Worm (Caenorhabditis elegans) whole organism, L1 larva: Measurements from ENCODE around the gene C34D10.1.

Source experiments
- ceh-90 ChIP-seq: sonication (generic microtip); optimal IDR thresholded peaks from 2 replicates; lab custom pipeline; 2016; ENCODE audit warnings: missing genetic modification characterization, missing compliant biosample characterization
- ces-1 ChIP-seq: fragments of 150-350 bp; optimal IDR thresholded peaks from 2 replicates; lab custom pipeline; 2014; ENCODE audit warnings: missing biosample characterization, missing genetic modification reagents, missing genetic modification characterization
- nhr-12 ChIP-seq: sonication (generic microtip); optimal IDR thresholded peaks from 2 replicates; lab custom pipeline; 2017; ENCODE audit warnings: missing biosample characterization, missing genetic modification characterization
- ztf-11 ChIP-seq, 2 experiments: sonication (generic microtip); optimal IDR thresholded peaks; 2 replicates each; lab custom pipeline; 2016 to 2017; ENCODE audit warnings: missing genetic modification characterization in 2 of 2, missing biosample characterization in 1 of 2, missing compliant biosample characterization in 1 of 2

ce11 chrX:8018441-8018840 lies 10.8 kb upstream of the C34D10.1 start:
- no peak for TF ChIP-seq ceh-90 (tag; lab: Kevin White, UChicago)
- no peak for TF ChIP-seq nhr-12 (tag; lab: Kevin White, UChicago)
- TF ChIP-seq ces-1 (GFP tag; lab: Kevin White, UChicago) = no peak
- no peak for TF ChIP-seq ztf-11 (tag; optimal IDR thresholded peaks at IDR 0.05; lab: Kevin White, UChicago)
